Fruit fly (Drosophila melanogaster) whole organism, embryonic: Measurements from ENCODE around the gene nbs.

Source experiments
- CG10209 ChIP-seq: fragments of 200-800 bp; sonication (Bioruptor generic); optimal IDR thresholded peaks from 3 replicates; lab custom pipeline; 2017; ENCODE audit warnings: missing biosample characterization, mild to moderate bottlenecking, missing genetic modification characterization, missing genetic modification reagents
- CG2889 ChIP-seq: fragments of 200-800 bp; sonication (Bioruptor generic); IDR thresholded peaks from 3 replicates; pipeline ENCODE4 v1.3.6; 2022; ENCODE audit warnings: missing biosample characterization, missing genetic modification characterization
- CG4424 ChIP-seq: fragments of 200-800 bp; sonication (Bioruptor generic); optimal IDR thresholded peaks from 3 replicates; lab custom pipeline; 2016; ENCODE audit warnings: missing biosample characterization, missing genetic modification characterization
- CG8924 ChIP-seq: fragments of 200-800 bp; optimal IDR thresholded peaks from 3 replicates; lab custom pipeline; 2019; ENCODE audit warnings: missing biosample characterization, mild to moderate bottlenecking, missing genetic modification characterization, moderate library complexity
- CTCF ChIP-seq: fragments of 200-800 bp; sonication (Bioruptor generic); optimal IDR thresholded peaks from 2 replicates; lab custom pipeline; 2017; ENCODE audit warnings: missing biosample characterization, mild to moderate bottlenecking, missing genetic modification characterization, moderate library complexity
- ab ChIP-seq: fragments of 200-800 bp; sonication (Bioruptor generic); optimal IDR thresholded peaks from 2 replicates; lab custom pipeline; 2016; ENCODE audit warnings: missing biosample characterization, missing genetic modification characterization
- fd64A ChIP-seq: fragments of 200-800 bp; sonication (Bioruptor generic); optimal IDR thresholded peaks from 3 replicates; lab custom pipeline; 2018; ENCODE audit warnings: missing biosample characterization, mild to moderate bottlenecking, missing genetic modification characterization
- repo ChIP-seq: fragments of 200-800 bp; sonication (Bioruptor generic); optimal IDR thresholded peaks from 2 replicates; lab custom pipeline; 2016; ENCODE audit warnings: missing biosample characterization, missing genetic modification characterization
- rib ChIP-seq: fragments of 200-800 bp; sonication (Bioruptor generic); IDR thresholded peaks from 2 replicates; pipeline ENCODE4 v1.3.6; 2022; ENCODE audit warnings: missing biosample characterization, missing genetic modification characterization
- vnd ChIP-seq: fragments of 200-800 bp; sonication (Bioruptor generic); IDR thresholded peaks from 3 replicates; pipeline ENCODE4 v1.3.6; 2022; ENCODE audit warnings: missing biosample characterization, missing genetic modification characterization; ENCODE audit not compliant: partially characterized antibody

- TF ChIP-seq rib (GFP tag; lab: Robert Waterston, UW) (no peak), CTCF (GFP tag; lab: Kevin White, UChicago) (peak; percentile 43), repo (GFP tag; lab: Kevin White, UChicago) (no peak), ab (GFP tag; lab: Kevin White, UChicago) (no peak), CG4424 (GFP tag; lab: Kevin White, UChicago) (no peak), fd64A (GFP tag; lab: Kevin White, UChicago) (peak; percentile 23), CG2889 (no peak), vnd (GFP tag; lab: Robert Waterston, UW) (no peak), CG8924 (no peak), CG10209 (GFP tag; lab: Kevin White, UChicago) (no peak)
Observed at dm6 chr3L:9762036-9762597, 39.1 kb upstream of the nbs start.
